Worm (Caenorhabditis elegans): ENCODE results near the gene Y75B7AR.1.

Y75B7AR.1 gene

ce11 chrV:1392900-1393299 lies at the start of gene Y75B7AR.1:
Gene Y75B7AR.1 (minus strand): TSS chrV:1393000.
- no peak for TF ChIP-seq gmeb-1 (tag; optimal IDR thresholded peaks at IDR 0.05)
- TF ChIP-seq ama-1 (optimal IDR thresholded peaks at IDR 0.05), result no peak
- TF ChIP-seq unc-39 (tag; optimal IDR thresholded peaks at IDR 0.05), result no peak
- no peak for TF ChIP-seq peb-1 (tag; optimal IDR thresholded peaks at IDR 0.05)
- TF ChIP-seq nhr-23 (tag; optimal IDR thresholded peaks at IDR 0.05), result no peak
- no peak for TF ChIP-seq nhr-129 (tag; optimal IDR thresholded peaks at IDR 0.05)
- TF ChIP-seq dmd-4 (tag; optimal IDR thresholded peaks at IDR 0.05), result no peak
- TF ChIP-seq Y55F3AM.14 (GFP tag; optimal IDR thresholded peaks at IDR 0.05), result no peak
- no peak for TF ChIP-seq lin-13 (GFP tag; optimal IDR thresholded peaks at IDR 0.05)
- no peak for TF ChIP-seq ztf-11 (tag; optimal IDR thresholded peaks at IDR 0.05)
- no peak for TF ChIP-seq unc-55 (GFP tag; optimal IDR thresholded peaks at IDR 0.05)
- no peak for TF ChIP-seq snpc-4 (tag; optimal IDR thresholded peaks at IDR 0.05)
- TF ChIP-seq sma-9 (GFP tag; optimal IDR thresholded peaks at IDR 0.05), result no peak
- no peak for TF ChIP-seq sma-9 (tag; optimal IDR thresholded peaks at IDR 0.05)

- no peak for TF ChIP-seq snpc-4 (tag; optimal IDR thresholded peaks at IDR 0.05)
- no peak for TF ChIP-seq zag-1 (tag; optimal IDR thresholded peaks at IDR 0.05)
- TF ChIP-seq nhr-237 (tag; optimal IDR thresholded peaks at IDR 0.05), result no peak
- TF ChIP-seq blmp-1 (tag; optimal IDR thresholded peaks at IDR 0.05; ENCODE audit: insufficient read depth), result no peak
- TF ChIP-seq nhr-12 (tag; optimal IDR thresholded peaks at IDR 0.05), result no peak
- no peak for TF ChIP-seq fos-1 (tag; optimal IDR thresholded peaks at IDR 0.05)
- no peak for TF ChIP-seq skn-1 (tag; optimal IDR thresholded peaks at IDR 0.05)
- TF ChIP-seq mab-5 (tag; optimal IDR thresholded peaks at IDR 0.05), result no peak
These were observed 49.2 kb upstream of the Y75B7AR.1 start, which contains the start of gene cnc-11 for ce11 chrV:1442042-1442441. Gene cnc-11 (plus strand): TSS chrV:1442342.

ce11 chrV:1438832-1439231 lies 46.0 kb upstream of the Y75B7AR.1 start, which contains the start of gene R09B5.11:
Gene R09B5.11 (plus strand): TSS chrV:1439205.
- TF ChIP-seq nhr-25 (tag; optimal IDR thresholded peaks at IDR 0.05) (peak; percentile 19), nhr-23 (tag; optimal IDR thresholded peaks at IDR 0.05) (no peak), lin-11 (tag; optimal IDR thresholded peaks at IDR 0.05) (no peak), skn-1 (tag; optimal IDR thresholded peaks at IDR 0.05) (no peak), unc-55 (GFP tag; optimal IDR thresholded peaks at IDR 0.05) (no peak), gmeb-1 (tag; optimal IDR thresholded peaks at IDR 0.05) (peak; percentile 16), egl-27 (tag; optimal IDR thresholded peaks at IDR 0.05) (no peak), ztf-11 (tag; optimal IDR thresholded peaks at IDR 0.05) (no peak), nhr-21 (tag; optimal IDR thresholded peaks at IDR 0.05) (no peak), crh-2 (tag; optimal IDR thresholded peaks at IDR 0.05) (no peak), ama-1 (optimal IDR thresholded peaks at IDR 0.05) (no peak), sma-9 (GFP tag; optimal IDR thresholded peaks at IDR 0.05) (peak; percentile 8), sma-9 (tag; optimal IDR thresholded peaks at IDR 0.05) (no peak), mdl-1 (tag; optimal IDR thresholded peaks at IDR 0.05) (no peak), sma-3 (GFP tag; optimal IDR thresholded peaks at IDR 0.05) (peak; percentile 41), nhr-10 (tag; optimal IDR thresholded peaks at IDR 0.05) (no peak), elt-1 (tag; optimal IDR thresholded peaks at IDR 0.05) (no peak), nhr-129 (tag; optimal IDR thresholded peaks at IDR 0.05) (no peak), ceh-16 (tag; optimal IDR thresholded peaks at IDR 0.05) (no peak), nhr-237 (tag; optimal IDR thresholded peaks at IDR 0.05) (no peak), fos-1 (tag; optimal IDR thresholded peaks at IDR 0.05) (no peak), peb-1 (tag; optimal IDR thresholded peaks at IDR 0.05) (no peak), C34F6.9 (tag; optimal IDR thresholded peaks at IDR 0.05) (no peak), lsy-2 (tag; optimal IDR thresholded peaks at IDR 0.05) (no peak)

- peak; percentile 10 for TF ChIP-seq nhr-25 (tag; optimal IDR thresholded peaks at IDR 0.05)
- TF ChIP-seq unc-39 (tag; optimal IDR thresholded peaks at IDR 0.05), result no peak
- TF ChIP-seq elt-3 (tag; optimal IDR thresholded peaks at IDR 0.05), result no peak
These were observed 45.4 kb upstream of the Y75B7AR.1 start for ce11 chrV:1438205-1438604.

ce11 chrV:1435106-1435505 lies 42.3 kb upstream of the Y75B7AR.1 start:
- TF ChIP-seq gmeb-1 (tag; optimal IDR thresholded peaks at IDR 0.05) (peak; percentile 13), blmp-1 (tag; optimal IDR thresholded peaks at IDR 0.05; ENCODE audit: insufficient read depth) (no peak)

All from whole organism, L2 larva.